Worm (Caenorhabditis elegans): ENCODE measurements around the gene T15H9.4.

T15H9.4 gene

ce11 chrII:9621913-9622348, 10.3 kb downstream of the T15H9.4 start (continued):
- TF ChIP-seq lin-1 (GFP tag; IDR thresholded peaks at IDR 0.05) (peak; percentile 28; the same call in 1 of the 2 replicates), Y48G9A.11 (GFP tag; IDR thresholded peaks at IDR 0.05) (no peak), mdt-29 (GFP tag; IDR thresholded peaks at IDR 0.05) (no peak), duxl-1 (tag; optimal IDR thresholded peaks at IDR 0.05; ENCODE audit: poor library complexity) (no peak), lin-29 (GFP tag; IDR thresholded peaks at IDR 0.05) (no peak), unc-62 (GFP tag; optimal IDR thresholded peaks at IDR 0.05 in 1 of 2) (peak in 1 of 2 experiments; percentile 61), unc-62 (tag; optimal IDR thresholded peaks at IDR 0.05) (no peak), fos-1 (tag; optimal IDR thresholded peaks at IDR 0.05) (no peak), cey-2 (tag; optimal IDR thresholded peaks at IDR 0.05; ENCODE audit: borderline replicate concordance, insufficient read depth) (no peak), mxl-3 (GFP tag; optimal IDR thresholded peaks at IDR 0.05) (no peak), R02D3.7 (tag; optimal IDR thresholded peaks at IDR 0.05) (no peak), zip-11 (GFP tag; IDR thresholded peaks at IDR 0.05) (no peak), nhr-237 (tag; optimal IDR thresholded peaks at IDR 0.05) (no peak), hlh-30 (tag; optimal IDR thresholded peaks at IDR 0.05; ENCODE audit: insufficient read depth) (peak; percentile 92), arid-1 (GFP tag; conservative IDR thresholded peaks at IDR 0.05) (no peak), nhr-76 (tag; optimal IDR thresholded peaks at IDR 0.05) (no peak), ces-1 (GFP tag; optimal IDR thresholded peaks at IDR 0.05) (no peak), daf-12 (tag; optimal IDR thresholded peaks at IDR 0.05) (no peak), vab-7 (GFP tag; IDR thresholded peaks at IDR 0.05) (no peak), ama-1 (optimal IDR thresholded peaks at IDR 0.05) (no peak), tra-1 (GFP tag; IDR thresholded peaks at IDR 0.05) (peak; percentile 52), lim-7 (GFP tag; IDR thresholded peaks at IDR 0.05) (no peak), skn-1 (tag; optimal IDR thresholded peaks at IDR 0.05) (no peak), php-3 (GFP tag; IDR thresholded peaks at IDR 0.05) (no peak), madf-9 (GFP tag; conservative IDR thresholded peaks at IDR 0.05) (no peak), F37D6.2 (tag; optimal IDR thresholded peaks at IDR 0.05) (no peak), set-16 (GFP tag; IDR thresholded peaks at IDR 0.05) (no peak), T26A8.4 (GFP tag; IDR thresholded peaks at IDR 0.05) (no peak), mes-2 (tag; optimal IDR thresholded peaks at IDR 0.05; ENCODE audit: poor library complexity, severe bottlenecking) (peak; percentile 12), egl-27 (tag; optimal IDR thresholded peaks at IDR 0.05) (no peak), fkh-10 (GFP tag; optimal IDR thresholded peaks at IDR 0.05) (no peak), F26F4.8 (GFP tag; conservative IDR thresholded peaks at IDR 0.05) (no peak), D1046.2 (GFP tag; IDR thresholded peaks at IDR 0.05) (no peak)

ce11 chrII:9624110-9624695, 12.5 kb downstream of the T15H9.4 start, which contains the start of the genes dnj-20 and ZK1307.8:
dnj-20 (minus strand) TSS chrII:9624176.
ZK1307.8 (plus strand) TSS chrII:9624613.
- peak; percentile 73 for TF ChIP-seq lin-38 (GFP tag; IDR thresholded peaks at IDR 0.05)
- TF ChIP-seq ceh-32 (tag; optimal IDR thresholded peaks at IDR 0.05; ENCODE audit: poor library complexity): no peak
- peak; percentile 40 for TF ChIP-seq mes-2 (tag; optimal IDR thresholded peaks at IDR 0.05; ENCODE audit: poor library complexity, severe bottlenecking)
- no peak for TF ChIP-seq sdz-12 (GFP tag; optimal IDR thresholded peaks at IDR 0.05)
- no peak for TF ChIP-seq dve-1 (tag; optimal IDR thresholded peaks at IDR 0.05; ENCODE audit: insufficient read depth)
- peak in 1 of 2 experiments; percentile 56 for TF ChIP-seq lsy-2 (tag; optimal IDR thresholded peaks at IDR 0.05)
- TF ChIP-seq nhr-25 (tag; optimal IDR thresholded peaks at IDR 0.05; ENCODE audit: borderline replicate concordance, insufficient read depth): no peak
- TF ChIP-seq skn-1 (tag; optimal IDR thresholded peaks at IDR 0.05): no peak
- TF ChIP-seq nhr-102 (tag; optimal IDR thresholded peaks at IDR 0.05): no peak
- no peak for TF ChIP-seq lin-1 (GFP tag; IDR thresholded peaks at IDR 0.05)
- TF ChIP-seq mep-1 (tag; optimal IDR thresholded peaks at IDR 0.05): peak; percentile 24
- TF ChIP-seq dpl-1 (GFP tag; optimal IDR thresholded peaks at IDR 0.05): peak; percentile 22
- TF ChIP-seq duxl-1 (tag; optimal IDR thresholded peaks at IDR 0.05; ENCODE audit: poor library complexity): no peak
- peak; percentile 25 for TF ChIP-seq pqm-1 (tag; optimal IDR thresholded peaks at IDR 0.05)
- no peak for TF ChIP-seq nhr-111 (GFP tag; optimal IDR thresholded peaks at IDR 0.05)
- TF ChIP-seq jun-1 (tag; optimal IDR thresholded peaks at IDR 0.05): no peak
- peak; percentile 23 for TF ChIP-seq nhr-11 (tag; optimal IDR thresholded peaks at IDR 0.05)
- TF ChIP-seq hif-1 (tag; optimal IDR thresholded peaks at IDR 0.05): no peak
- TF ChIP-seq mdt-29 (GFP tag; IDR thresholded peaks at IDR 0.05): no peak
- no peak for TF ChIP-seq snpc-4 (tag; optimal IDR thresholded peaks at IDR 0.05)
- TF ChIP-seq ceh-20 (GFP tag; IDR thresholded peaks at IDR 0.05): no peak
- TF ChIP-seq T26A8.4 (GFP tag; IDR thresholded peaks at IDR 0.05): no peak
- TF ChIP-seq F37D6.2 (tag; optimal IDR thresholded peaks at IDR 0.05): no peak
- no peak for TF ChIP-seq nhr-28 (tag; optimal IDR thresholded peaks at IDR 0.05)

All from whole organism, L4 larva.